Worm (Caenorhabditis elegans): ENCODE measurements around the gene cdf-2.

cdf-2 gene

DNA sequence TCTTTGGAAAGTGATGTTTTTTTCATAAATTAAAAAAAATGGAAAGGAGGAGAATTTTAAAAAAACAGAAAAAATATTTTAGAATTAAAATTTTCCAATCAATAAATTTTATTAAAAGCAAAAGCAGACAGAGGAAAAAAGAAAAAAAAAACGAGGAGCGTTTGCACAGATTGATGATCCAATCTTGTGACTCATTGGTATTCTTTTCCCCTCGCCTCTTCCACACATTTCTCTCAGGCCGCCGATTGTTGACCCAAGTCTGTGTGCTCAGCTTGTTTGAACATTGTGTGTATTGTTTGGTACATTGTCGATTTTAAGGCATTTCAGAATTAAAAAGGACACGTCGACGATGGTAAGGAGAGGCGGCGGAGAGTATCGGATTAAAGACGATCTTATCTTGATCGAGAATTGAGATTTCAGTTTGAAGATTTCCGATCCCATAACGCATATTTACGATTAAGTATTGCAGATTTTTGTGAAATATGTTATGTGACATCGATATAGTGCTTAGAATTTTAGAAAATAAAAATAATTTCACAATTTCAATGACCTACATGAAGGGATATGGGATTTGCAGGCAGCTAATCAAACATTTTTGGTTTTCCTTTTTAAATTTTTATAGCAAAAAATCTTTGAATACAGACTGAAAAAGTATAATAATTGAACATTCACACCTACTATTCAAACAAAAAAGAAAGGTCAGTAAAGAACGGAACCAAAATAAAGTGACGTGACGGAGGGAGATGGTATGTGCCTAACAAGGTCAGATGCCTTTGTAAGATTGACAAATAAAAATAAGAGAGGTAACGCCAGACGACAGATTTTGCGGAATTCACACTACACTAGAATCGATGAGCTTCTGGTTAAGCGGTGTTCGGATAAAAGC, 49.1 kb upstream of the cdf-2 start (continued):
- TF ChIP-seq ZK546.5 (tag; optimal IDR thresholded peaks at IDR 0.05) (no peak), nhr-21 (tag; optimal IDR thresholded peaks at IDR 0.05) (no peak)

DNA sequence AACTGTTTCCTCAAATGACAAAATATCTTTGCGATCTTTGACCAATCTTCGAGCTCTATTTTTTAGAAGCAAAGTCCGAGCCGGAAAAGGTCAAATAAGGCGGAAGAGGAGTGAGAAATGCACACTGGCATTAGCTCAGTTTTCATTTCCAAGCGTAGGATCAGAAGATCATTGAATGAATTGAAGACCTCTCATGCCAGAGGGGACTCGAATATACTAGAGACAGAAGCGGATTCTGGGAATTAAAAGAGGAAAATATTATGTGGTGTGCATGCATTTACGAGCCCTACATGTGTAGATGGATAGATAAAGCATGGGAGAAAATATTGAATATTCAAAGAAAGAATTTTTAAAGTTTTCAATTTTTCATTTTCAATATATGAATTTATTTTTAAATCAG, 46.7 kb upstream of the cdf-2 start:
- TF ChIP-seq nhr-11 (tag; optimal IDR thresholded peaks at IDR 0.05) (no peak), nhr-6 (tag; optimal IDR thresholded peaks at IDR 0.05) (peak; percentile 9), mbf-1 (tag; optimal IDR thresholded peaks at IDR 0.05) (no peak), crh-2 (tag; optimal IDR thresholded peaks at IDR 0.05) (peak; percentile 16), elt-3 (tag; optimal IDR thresholded peaks at IDR 0.05) (no peak), ztf-4 (tag; optimal IDR thresholded peaks at IDR 0.05) (no peak), peb-1 (tag; optimal IDR thresholded peaks at IDR 0.05) (no peak), lsy-2 (tag; optimal IDR thresholded peaks at IDR 0.05) (peak in 1 of 2 experiments; percentile 34), nhr-23 (tag; optimal IDR thresholded peaks at IDR 0.05) (no peak), ztf-1 (GFP tag; conservative IDR thresholded peaks at IDR 0.05) (no peak), aly-2 (tag; optimal IDR thresholded peaks at IDR 0.05) (no peak), lin-39 (tag; optimal IDR thresholded peaks at IDR 0.05) (no peak), unc-55 (GFP tag; optimal IDR thresholded peaks at IDR 0.05) (peak; percentile 13), unc-62 (GFP tag; optimal IDR thresholded peaks at IDR 0.05) (no peak), C34F6.9 (tag; optimal IDR thresholded peaks at IDR 0.05) (peak; percentile 2), sma-9 (GFP tag; optimal IDR thresholded peaks at IDR 0.05) (no peak), sma-9 (tag; optimal IDR thresholded peaks at IDR 0.05) (no peak), skn-1 (tag; optimal IDR thresholded peaks at IDR 0.05) (no peak)

DNA sequence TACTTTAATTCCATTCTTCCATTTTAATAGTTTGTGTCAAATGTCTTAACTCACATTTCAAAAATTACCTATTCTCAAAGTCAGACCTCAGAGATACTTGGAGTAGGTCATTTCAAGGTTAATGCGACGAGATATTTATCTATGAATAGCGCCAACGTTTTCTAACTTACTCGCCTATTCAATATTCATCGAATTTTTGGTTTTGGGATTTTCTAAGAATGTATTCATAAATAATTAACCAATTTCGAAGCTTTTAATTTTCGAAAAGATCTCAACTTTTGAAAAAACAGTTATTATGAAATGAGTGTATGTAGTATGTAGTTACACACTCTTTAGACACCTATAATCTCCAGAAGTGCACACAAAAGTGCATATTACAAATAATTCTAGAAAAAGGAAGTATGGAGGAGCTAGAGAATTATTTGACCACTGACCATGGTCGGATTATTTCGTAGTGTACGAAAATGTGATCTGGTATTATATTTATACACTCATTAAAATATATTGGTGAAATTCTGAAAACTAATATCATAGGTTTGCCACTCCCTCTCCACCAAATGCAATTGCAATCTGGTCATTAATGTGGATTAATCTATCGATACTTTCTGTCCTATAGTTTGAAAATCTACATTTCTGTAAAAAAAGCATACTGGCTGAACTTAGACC, 45.9 kb upstream of the cdf-2 start:
- TF ChIP-seq C34F6.9 (tag; optimal IDR thresholded peaks at IDR 0.05) (peak; percentile 13), fos-1 (tag; optimal IDR thresholded peaks at IDR 0.05) (no peak), unc-55 (GFP tag; optimal IDR thresholded peaks at IDR 0.05) (peak; percentile 55), peb-1 (tag; optimal IDR thresholded peaks at IDR 0.05) (no peak), mdl-1 (tag; optimal IDR thresholded peaks at IDR 0.05) (no peak), zag-1 (tag; optimal IDR thresholded peaks at IDR 0.05) (no peak), nhr-23 (tag; optimal IDR thresholded peaks at IDR 0.05) (no peak), ZK546.5 (tag; optimal IDR thresholded peaks at IDR 0.05) (no peak), lin-13 (GFP tag; optimal IDR thresholded peaks at IDR 0.05) (no peak), mab-5 (tag; optimal IDR thresholded peaks at IDR 0.05) (no peak), Y55F3AM.14 (GFP tag; optimal IDR thresholded peaks at IDR 0.05) (no peak), elt-3 (tag; optimal IDR thresholded peaks at IDR 0.05) (no peak), crh-2 (tag; optimal IDR thresholded peaks at IDR 0.05) (peak; percentile 7), ceh-16 (tag; optimal IDR thresholded peaks at IDR 0.05) (no peak)

DNA sequence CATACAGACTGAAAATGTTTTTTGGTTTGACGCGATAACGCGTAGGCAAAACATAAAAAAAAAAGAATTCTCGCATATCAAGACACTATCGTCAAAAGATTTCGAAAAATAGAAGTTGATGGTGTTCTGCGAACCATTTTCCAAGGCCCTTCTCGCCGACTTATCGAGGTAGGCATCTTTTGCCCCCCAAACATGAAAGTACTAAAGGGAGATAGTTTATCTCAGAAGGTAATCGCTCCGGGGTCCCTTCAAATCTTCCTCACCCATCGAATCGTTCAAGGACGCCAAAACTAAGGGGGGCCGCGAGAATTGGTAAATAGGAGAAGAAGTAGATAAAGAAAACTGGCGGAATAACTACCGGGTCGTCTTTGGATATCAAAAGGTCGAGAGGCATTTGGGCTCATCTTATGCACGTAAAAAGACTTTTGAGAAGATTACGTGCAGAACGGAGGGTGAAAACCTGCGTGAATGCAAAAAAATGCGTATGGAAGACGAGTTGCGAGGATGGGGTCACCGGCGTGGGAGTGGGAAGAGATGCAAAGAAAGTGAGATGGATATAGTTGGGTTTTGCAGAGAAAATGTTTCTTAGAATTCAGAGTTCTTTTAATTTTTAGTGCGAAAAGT, 44.8 kb upstream of the cdf-2 start:
- TF ChIP-seq lin-11 (tag; optimal IDR thresholded peaks at IDR 0.05) (peak; percentile 3), nhr-25 (tag; optimal IDR thresholded peaks at IDR 0.05) (peak; percentile 80), ceh-16 (tag; optimal IDR thresholded peaks at IDR 0.05) (peak; percentile 91), elt-1 (tag; optimal IDR thresholded peaks at IDR 0.05) (peak; percentile 94), nhr-12 (tag; optimal IDR thresholded peaks at IDR 0.05) (no peak), sma-9 (GFP tag; optimal IDR thresholded peaks at IDR 0.05) (peak; percentile 76), sma-9 (tag; optimal IDR thresholded peaks at IDR 0.05) (no peak), zag-1 (tag; optimal IDR thresholded peaks at IDR 0.05) (no peak), nhr-23 (tag; optimal IDR thresholded peaks at IDR 0.05) (peak; percentile 93)

DNA sequence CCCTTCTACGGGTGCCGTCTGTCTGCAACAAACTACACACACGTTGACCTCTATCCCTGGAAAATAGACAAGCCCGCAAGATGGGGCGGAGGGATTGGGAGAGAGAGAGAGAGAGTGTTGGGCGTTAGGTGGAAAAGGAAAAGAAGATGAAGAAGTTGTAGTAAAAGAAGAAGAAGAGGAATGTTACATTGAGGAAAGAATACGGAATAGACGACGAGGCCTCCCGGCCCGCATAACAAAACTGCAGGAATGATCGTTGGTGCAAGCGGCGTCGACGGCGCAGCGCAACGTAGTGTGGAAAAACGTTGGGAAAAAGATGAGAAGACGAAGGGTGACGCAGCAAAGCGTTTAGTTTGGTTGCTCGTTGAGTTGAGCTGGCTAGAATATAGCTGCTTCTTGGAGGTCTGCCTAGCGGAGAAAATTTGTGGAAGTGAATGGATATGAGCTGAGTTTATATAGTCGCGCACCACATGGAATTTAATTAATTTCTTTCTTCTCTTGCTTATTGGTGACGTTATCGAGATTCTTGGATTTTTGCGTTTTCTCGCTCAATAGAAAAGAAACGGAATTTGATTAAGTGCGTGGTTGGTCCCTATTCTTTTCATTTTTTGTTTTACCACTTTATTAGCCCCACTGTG, 43.5 kb upstream of the cdf-2 start:
- no peak for TF ChIP-seq aly-2 (tag; optimal IDR thresholded peaks at IDR 0.05)
- peak; percentile 21 for TF ChIP-seq sma-3 (GFP tag; optimal IDR thresholded peaks at IDR 0.05)
- no peak for TF ChIP-seq ceh-82 (tag; optimal IDR thresholded peaks at IDR 0.05)
- peak; percentile 74 for TF ChIP-seq fos-1 (tag; optimal IDR thresholded peaks at IDR 0.05)
- TF ChIP-seq lin-13 (GFP tag; optimal IDR thresholded peaks at IDR 0.05) = peak; percentile 37
- no peak for TF ChIP-seq ama-1 (optimal IDR thresholded peaks at IDR 0.05)
- peak; percentile 64 for TF ChIP-seq egl-27 (tag; optimal IDR thresholded peaks at IDR 0.05)
- TF ChIP-seq R02D3.7 (tag; optimal IDR thresholded peaks at IDR 0.05) = no peak
- TF ChIP-seq snpc-4 (tag; optimal IDR thresholded peaks at IDR 0.05) = no peak
- no peak for TF ChIP-seq nhr-25 (tag; optimal IDR thresholded peaks at IDR 0.05)
- TF ChIP-seq nhr-23 (tag; optimal IDR thresholded peaks at IDR 0.05) = no peak
- no peak for TF ChIP-seq gmeb-1 (tag; optimal IDR thresholded peaks at IDR 0.05)
- no peak for TF ChIP-seq nhr-11 (tag; optimal IDR thresholded peaks at IDR 0.05)
- TF ChIP-seq nhr-12 (tag; optimal IDR thresholded peaks at IDR 0.05) = no peak
- no peak for TF ChIP-seq alr-1 (tag; optimal IDR thresholded peaks at IDR 0.05)
- no peak for TF ChIP-seq nhr-237 (tag; optimal IDR thresholded peaks at IDR 0.05)
- TF ChIP-seq ztf-11 (tag; optimal IDR thresholded peaks at IDR 0.05) = no peak
- TF ChIP-seq unc-62 (GFP tag; optimal IDR thresholded peaks at IDR 0.05) = no peak
- TF ChIP-seq unc-39 (tag; optimal IDR thresholded peaks at IDR 0.05) = no peak

All from whole organism, L2 larva.